Worm (Caenorhabditis elegans): ENCODE data around the gene Y110A2AL.9.

ce11 chrII:2913505-2913904 is 47.1 kb upstream of the Y110A2AL.9 start, which contains the start of gene ubc-15:
- TF ChIP-seq ama-1 (optimal IDR thresholded peaks at IDR 0.05) (no peak), aly-1 (tag; optimal IDR thresholded peaks at IDR 0.05) (no peak), hmbx-1 (tag; optimal IDR thresholded peaks at IDR 0.05) (no peak), hnd-1 (tag; optimal IDR thresholded peaks at IDR 0.05) (no peak), pes-1 (GFP tag; IDR thresholded peaks at IDR 0.05) (no peak), sea-1 (GFP tag; conservative IDR thresholded peaks at IDR 0.05) (no peak), tbx-37 (GFP tag; conservative IDR thresholded peaks at IDR 0.05) (no peak), ceh-36 (tag; optimal IDR thresholded peaks at IDR 0.05) (no peak), F13C5.2 (tag; optimal IDR thresholded peaks at IDR 0.05) (no peak), flt-1 (GFP tag; IDR thresholded peaks at IDR 0.05) (no peak), ceh-13 (GFP tag; optimal IDR thresholded peaks at IDR 0.05) (no peak)
